Worm (Caenorhabditis elegans) whole organism, late embryonic: ENCODE data around the gene F54H12.2.

Experiments
- K02D7.2 ChIP-seq: sonication (generic microtip); optimal IDR thresholded peaks from 2 replicates; lab custom pipeline; 2017; ENCODE audit warnings: mild to moderate bottlenecking, missing genetic modification characterization, missing compliant biosample characterization
- ama-1 ChIP-seq: fragments of 150-350 bp; optimal IDR thresholded peaks from 2 replicates; lab custom pipeline; 2014
- che-1 ChIP-seq: sonication (generic microtip); optimal IDR thresholded peaks from 2 replicates; lab custom pipeline; 2016; ENCODE audit warnings: mild to moderate bottlenecking, missing genetic modification characterization, missing compliant biosample characterization
- dmd-4 ChIP-seq: sonication (generic microtip); optimal IDR thresholded peaks from 2 replicates; lab custom pipeline; 2016; ENCODE audit warnings: borderline replicate concordance, missing genetic modification characterization, missing compliant biosample characterization
- dve-1 ChIP-seq: sonication (generic microtip); optimal IDR thresholded peaks from 2 replicates; lab custom pipeline; 2017; ENCODE audit warnings: antibody characterized with exemption, mild to moderate bottlenecking, missing genetic modification characterization, missing compliant biosample characterization
- fax-1 ChIP-seq: sonication (generic microtip); optimal IDR thresholded peaks from 2 replicates; lab custom pipeline; 2016; ENCODE audit warnings: missing genotype, missing genetic modification characterization, missing compliant biosample characterization
- fkh-10 ChIP-seq: fragments of 150-350 bp; optimal IDR thresholded peaks from 2 replicates; lab custom pipeline; 2014; ENCODE audit warnings: missing biosample characterization, missing genetic modification reagents, missing genetic modification characterization
- hlh-8 ChIP-seq: sonication (generic microtip); optimal IDR thresholded peaks from 2 replicates; lab custom pipeline; 2016; ENCODE audit warnings: missing genotype, missing genetic modification characterization, missing compliant biosample characterization
- lin-11 ChIP-seq: fragments of 200-800 bp; sonication (Bioruptor generic); optimal IDR thresholded peaks from 2 replicates; lab custom pipeline; 2018; ENCODE audit warnings: mild to moderate bottlenecking, missing genetic modification characterization, missing compliant biosample characterization
- nhr-11 ChIP-seq: fragments of 150-350 bp; optimal IDR thresholded peaks from 2 replicates; lab custom pipeline; 2014; ENCODE audit warnings: missing biosample characterization, missing genetic modification characterization
- rnt-1 ChIP-seq: sonication (generic microtip); optimal IDR thresholded peaks from 2 replicates; lab custom pipeline; 2016; ENCODE audit warnings: missing genetic modification characterization, missing compliant biosample characterization
- unc-42 ChIP-seq: sonication (generic microtip); optimal IDR thresholded peaks from 2 replicates; lab custom pipeline; 2016; ENCODE audit warnings: missing genotype, missing genetic modification characterization, missing compliant biosample characterization

- TF ChIP-seq dve-1 (tag; lab: Kevin White, UChicago): no peak
- TF ChIP-seq hlh-8 (tag; lab: Kevin White, UChicago): no peak
- no peak for TF ChIP-seq K02D7.2 (tag; lab: Kevin White, UChicago)
- TF ChIP-seq ama-1 (lab: Kevin White, UChicago): no peak
- no peak for TF ChIP-seq dmd-4 (tag; lab: Kevin White, UChicago)
- no peak for TF ChIP-seq rnt-1 (tag; lab: Kevin White, UChicago)
- no peak for TF ChIP-seq che-1 (tag; lab: Kevin White, UChicago)
- TF ChIP-seq fax-1 (tag; lab: Kevin White, UChicago): no peak
- no peak for TF ChIP-seq fkh-10 (GFP tag; lab: Kevin White, UChicago)
- TF ChIP-seq lin-11 (tag; lab: Kevin White, UChicago): no peak
- TF ChIP-seq unc-42: no peak
- TF ChIP-seq nhr-11: no peak
Measured at ce11 chrIII:7977777-7978176, 13.4 kb downstream of the F54H12.2 start, which contains the start of gene C06G4.4.
